Fruit fly (Drosophila melanogaster) whole organism, embryonic: ENCODE results near the gene AlaRS.

Experiments used
- Adf1 ChIP-seq: fragments of 200-800 bp; sonication (Bioruptor generic); IDR thresholded peaks from 2 replicates; pipeline ENCODE4 v1.3.6; 2022; ENCODE audit warnings: missing biosample characterization, missing genetic modification characterization
- Atf3 ChIP-seq: fragments of 200-800 bp; sonication (Bioruptor generic); optimal IDR thresholded peaks from 3 replicates; lab custom pipeline; 2016; ENCODE audit warnings: missing biosample characterization, missing genetic modification characterization
- Atf6 ChIP-seq: fragments of 200-800 bp; sonication (Bioruptor generic); IDR thresholded peaks from 2 replicates; pipeline ENCODE4 v1.3.6; 2022; ENCODE audit warnings: missing biosample characterization, missing genetic modification characterization
- CG10274 ChIP-seq: fragments of 200-800 bp; sonication (Bioruptor generic); optimal IDR thresholded peaks from 3 replicates; lab custom pipeline; 2017; ENCODE audit warnings: missing biosample characterization, mild to moderate bottlenecking, missing genetic modification characterization
- CG10654 ChIP-seq: fragments of 200-800 bp; sonication (Bioruptor generic); optimal IDR thresholded peaks from 2 replicates; lab custom pipeline; 2016; ENCODE audit warnings: missing biosample characterization, missing genetic modification characterization
- CG12071 ChIP-seq: fragments of 200-800 bp; sonication (Bioruptor generic); optimal IDR thresholded peaks from 3 replicates; lab custom pipeline; 2018; ENCODE audit warnings: missing biosample characterization, mild to moderate bottlenecking, missing genetic modification characterization
- CG12219 ChIP-seq: fragments of 200-800 bp; sonication (Bioruptor generic); optimal IDR thresholded peaks from 3 replicates; lab custom pipeline; 2018; ENCODE audit warnings: missing biosample characterization, mild to moderate bottlenecking, missing genetic modification characterization
- CG13424 ChIP-seq: fragments of 200-800 bp; sonication (Bioruptor generic); optimal IDR thresholded peaks from 2 replicates; lab custom pipeline; 2019; ENCODE audit warnings: missing biosample characterization, mild to moderate bottlenecking, missing genetic modification characterization, moderate library complexity
- CG14050 ChIP-seq: fragments of 200-800 bp; sonication (Bioruptor generic); IDR thresholded peaks from 3 replicates; pipeline ENCODE4 v1.3.6; 2022; ENCODE audit warnings: missing biosample characterization, missing genetic modification characterization
- CG15479 ChIP-seq: fragments of 200-800 bp; sonication (Bioruptor generic); optimal IDR thresholded peaks from 3 replicates; lab custom pipeline; 2019; ENCODE audit warnings: missing biosample characterization, mild to moderate bottlenecking, missing genetic modification characterization, moderate library complexity
- CG1602 ChIP-seq: fragments of 200-800 bp; sonication (Bioruptor generic); optimal IDR thresholded peaks from 3 replicates; lab custom pipeline; 2016; ENCODE audit warnings: missing biosample characterization, missing genetic modification characterization
- CG16815 ChIP-seq: fragments of 200-800 bp; sonication (Bioruptor generic); optimal IDR thresholded peaks from 3 replicates; lab custom pipeline; 2017; ENCODE audit warnings: missing biosample characterization, mild to moderate bottlenecking, missing genetic modification characterization
- CG2199 ChIP-seq: fragments of 200-800 bp; sonication (Bioruptor generic); IDR thresholded peaks from 3 replicates; pipeline ENCODE4 v1.3.6; 2022; ENCODE audit warnings: missing biosample characterization, missing genetic modification characterization
- CG3407 ChIP-seq: fragments of 200-800 bp; sonication (Bioruptor generic); optimal IDR thresholded peaks from 2 replicates; lab custom pipeline; 2018; ENCODE audit warnings: missing biosample characterization, mild to moderate bottlenecking, missing genetic modification characterization
- CG34376 ChIP-seq: fragments of 200-800 bp; sonication (Bioruptor generic); optimal IDR thresholded peaks from 2 replicates; lab custom pipeline; 2018; ENCODE audit warnings: missing biosample characterization, mild to moderate bottlenecking, missing genetic modification characterization
- CG4707 ChIP-seq: fragments of 200-800 bp; sonication (Bioruptor generic); optimal IDR thresholded peaks from 2 replicates; lab custom pipeline; 2018; ENCODE audit warnings: missing biosample characterization, mild to moderate bottlenecking, missing genetic modification characterization, moderate library complexity
- CG4854 ChIP-seq: fragments of 200-800 bp; sonication (Bioruptor generic); optimal IDR thresholded peaks from 2 replicates; lab custom pipeline; 2016; ENCODE audit warnings: missing biosample characterization, missing genetic modification characterization, inconsistent platforms
- CG7786 ChIP-seq: fragments of 200-800 bp; sonication (Bioruptor generic); optimal IDR thresholded peaks from 2 replicates; lab custom pipeline; 2016; ENCODE audit warnings: missing biosample characterization, missing genetic modification characterization
- CG7987 ChIP-seq: fragments of 200-800 bp; sonication (Bioruptor generic); optimal IDR thresholded peaks from 2 replicates; lab custom pipeline; 2018; ENCODE audit warnings: missing biosample characterization, mild to moderate bottlenecking, missing genetic modification characterization, moderate library complexity
- CG8089 ChIP-seq: fragments of 200-800 bp; sonication (Bioruptor generic); optimal IDR thresholded peaks from 3 replicates; lab custom pipeline; 2016; ENCODE audit warnings: missing biosample characterization, missing genetic modification characterization
- CG9797 ChIP-seq: fragments of 200-800 bp; sonication (Bioruptor generic); optimal IDR thresholded peaks from 3 replicates; lab custom pipeline; 2018; ENCODE audit warnings: missing biosample characterization, mild to moderate bottlenecking, missing genetic modification characterization
- Dek ChIP-seq: fragments of 200-800 bp; sonication (Bioruptor generic); optimal IDR thresholded peaks from 3 replicates; lab custom pipeline; 2019; ENCODE audit warnings: missing biosample characterization, mild to moderate bottlenecking, missing genetic modification characterization, moderate library complexity
- E2f2 ChIP-seq: fragments of 200-800 bp; sonication (Bioruptor generic); IDR thresholded peaks from 2 replicates; pipeline ENCODE4 v1.3.6; 2022; ENCODE audit warnings: missing biosample characterization, missing genetic modification characterization
- Gug ChIP-seq: fragments of 200-800 bp; sonication (Bioruptor generic); IDR thresholded peaks from 4 replicates; pipeline ENCODE4 v1.3.6; 2022; ENCODE audit warnings: missing biosample characterization, missing genetic modification characterization
- HLHmδ ChIP-seq: fragments of 200-800 bp; sonication (Bioruptor generic); optimal IDR thresholded peaks from 2 replicates; lab custom pipeline; 2018; ENCODE audit warnings: missing biosample characterization, mild to moderate bottlenecking, missing genetic modification characterization, moderate library complexity
- Hsf ChIP-seq: fragments of 200-800 bp; sonication (Bioruptor generic); optimal IDR thresholded peaks from 3 replicates; lab custom pipeline; 2016; ENCODE audit warnings: missing biosample characterization, missing genetic modification characterization
- MTF-1 ChIP-seq: fragments of 200-800 bp; sonication (Bioruptor generic); optimal IDR thresholded peaks from 2 replicates; lab custom pipeline; 2018; ENCODE audit warnings: missing biosample characterization, mild to moderate bottlenecking, missing genetic modification characterization, borderline replicate concordance
- Rfx ChIP-seq: fragments of 200-800 bp; sonication (Bioruptor generic); IDR thresholded peaks from 2 replicates; pipeline ENCODE4 v1.3.6; 2022; ENCODE audit warnings: missing biosample characterization, missing genetic modification characterization
- Sin3A ChIP-seq: fragments of >200 bp; optimal IDR thresholded peaks from 2 replicates; lab custom pipeline; 2018
- ara ChIP-seq: fragments of 200-800 bp; sonication (Bioruptor generic); IDR thresholded peaks from 2 replicates; pipeline ENCODE4 v1.3.6; 2022; ENCODE audit warnings: missing biosample characterization, missing genetic modification characterization
- dati ChIP-seq: fragments of 200-800 bp; sonication (Bioruptor generic); IDR thresholded peaks from 2 replicates; pipeline ENCODE4 v1.3.6; 2022; ENCODE audit warnings: missing biosample characterization, missing genetic modification characterization
- disco-r ChIP-seq: fragments of 200-800 bp; sonication (Bioruptor generic); optimal IDR thresholded peaks from 2 replicates; lab custom pipeline; 2016; ENCODE audit warnings: missing biosample characterization, missing genetic modification characterization
- eve ChIP-seq, 2 experiments: fragments of >200 bp; optimal IDR thresholded peaks; 2 replicates each; lab custom pipeline; 2017; ENCODE audit warnings: missing biosample characterization in 2 of 2, missing genetic modification characterization in 2 of 2
- exex ChIP-seq: fragments of 200-800 bp; sonication (Bioruptor generic); optimal IDR thresholded peaks from 4 replicates; lab custom pipeline; 2018; ENCODE audit warnings: missing biosample characterization, mild to moderate bottlenecking, missing genetic modification characterization, moderate library complexity
- gsb ChIP-seq: fragments of 200-800 bp; sonication (Bioruptor generic); IDR thresholded peaks from 2 replicates; pipeline ENCODE4 v1.3.6; 2022; ENCODE audit warnings: missing biosample characterization, missing genetic modification characterization
- jigr1 ChIP-seq: fragments of 200-800 bp; sonication (Bioruptor generic); IDR thresholded peaks from 3 replicates; pipeline ENCODE4 v1.3.6; 2022; ENCODE audit warnings: missing biosample characterization, missing genetic modification characterization
- jing ChIP-seq: fragments of 200-800 bp; sonication (Bioruptor generic); optimal IDR thresholded peaks from 2 replicates; lab custom pipeline; 2018; ENCODE audit warnings: missing biosample characterization, mild to moderate bottlenecking, missing genetic modification characterization
- lab ChIP-seq: fragments of 200-800 bp; sonication (Bioruptor generic); optimal IDR thresholded peaks from 3 replicates; lab custom pipeline; 2017; ENCODE audit warnings: missing biosample characterization, missing genetic modification characterization, mild to moderate bottlenecking, moderate library complexity, missing genetic modification reagents
- maf-S ChIP-seq: fragments of 200-800 bp; sonication (Bioruptor generic); optimal IDR thresholded peaks from 2 replicates; lab custom pipeline; 2016; ENCODE audit warnings: missing biosample characterization, missing genetic modification characterization
- p53 ChIP-seq: fragments of 200-800 bp; sonication (Bioruptor generic); optimal IDR thresholded peaks from 2 replicates; lab custom pipeline; 2016; ENCODE audit warnings: missing biosample characterization, missing genetic modification characterization
- prd ChIP-seq, 3 experiments: fragments of >200 bp in 2 of 3; fragments of 200-800 bp in 1 of 3; sonication (Bioruptor generic) in 1 of 3; optimal IDR thresholded peaks in 2 of 3; IDR thresholded peaks in 1 of 3; 2 replicates in 2 of 3; 3 replicates in 1 of 3; pipeline versions ENCODE4 v1.3.6 to Lab custom; 2017 to 2022; ENCODE audit warnings: missing biosample characterization in 1 of 3, missing genetic modification characterization in 1 of 3
- run ChIP-seq: fragments of 200-800 bp; sonication (Bioruptor generic); optimal IDR thresholded peaks from 3 replicates; lab custom pipeline; 2018; ENCODE audit warnings: missing biosample characterization, mild to moderate bottlenecking, missing genetic modification characterization
- schlank ChIP-seq: fragments of 200-800 bp; sonication (Bioruptor generic); optimal IDR thresholded peaks from 2 replicates; lab custom pipeline; 2018; ENCODE audit warnings: missing biosample characterization, mild to moderate bottlenecking, missing genetic modification characterization
- sim ChIP-seq: fragments of 200-800 bp; sonication (Bioruptor generic); IDR thresholded peaks from 2 replicates; pipeline ENCODE4 v1.3.6; 2022; ENCODE audit warnings: missing biosample characterization, missing genetic modification characterization
- slbo ChIP-seq: fragments of 200-800 bp; sonication (Bioruptor generic); IDR thresholded peaks from 2 replicates; pipeline ENCODE4 v1.3.6; 2022; ENCODE audit warnings: missing biosample characterization, missing genetic modification characterization
- ssp ChIP-seq: fragments of 200-800 bp; sonication (Bioruptor generic); IDR thresholded peaks from 2 replicates; pipeline ENCODE4 v1.3.6; 2022; ENCODE audit warnings: missing biosample characterization, missing genetic modification characterization
- tx ChIP-seq: fragments of 200-800 bp; sonication (Bioruptor generic); optimal IDR thresholded peaks from 2 replicates; lab custom pipeline; 2016; ENCODE audit warnings: missing biosample characterization, missing genetic modification characterization
- vvl ChIP-seq: fragments of 200-800 bp; sonication (Bioruptor generic); IDR thresholded peaks from 2 replicates; pipeline ENCODE4 v1.3.6; 2022; ENCODE audit warnings: missing biosample characterization, missing genetic modification characterization
- wor ChIP-seq: fragments of 200-800 bp; sonication (Bioruptor generic); IDR thresholded peaks from 2 replicates; pipeline ENCODE4 v1.3.6; 2022; ENCODE audit warnings: missing biosample characterization, missing genetic modification characterization
- zfh2 ChIP-seq: fragments of 200-800 bp; sonication (Bioruptor generic); optimal IDR thresholded peaks from 2 replicates; lab custom pipeline; 2016; ENCODE audit warnings: missing biosample characterization, missing genetic modification characterization

Gene AlaRS

dm6 chr2L:8364006-8364956, 17.3 kb downstream of the AlaRS start, which contains the start of the genes RpS13 and CSN8 (continued):
- TF ChIP-seq prd (optimal IDR thresholded peaks at IDR 0.05; lab: Kevin White, UChicago) (no peak), prd (GFP tag; IDR thresholded peaks at IDR 0.05; lab: Robert Waterston, UW) (no peak), slbo (GFP tag; lab: Robert Waterston, UW) (no peak), CG7987 (GFP tag; lab: Kevin White, UChicago) (no peak), Hsf (GFP tag; lab: Kevin White, UChicago) (peak; percentile 39), CG15479 (no peak), CG14050 (no peak), p53 (GFP tag; lab: Kevin White, UChicago) (no peak), Dek (tag; lab: Kevin White, UChicago) (no peak), Adf1 (GFP tag; lab: Robert Waterston, UW) (no peak), Rfx (GFP tag; lab: Robert Waterston, UW) (peak; percentile 43), dati (GFP tag; lab: Robert Waterston, UW) (no peak), ssp (GFP tag; lab: Robert Waterston, UW) (no peak), maf-S (GFP tag; lab: Kevin White, UChicago) (peak; percentile 22), CG3407 (GFP tag; lab: Kevin White, UChicago) (no peak), tx (GFP tag; lab: Kevin White, UChicago) (no peak), Gug (GFP tag; lab: Robert Waterston, UW) (no peak), jigr1 (no peak), Sin3A (lab: Kevin White, UChicago) (peak; percentile 93), Atf6 (peak; percentile 45; the same call in 1 of the 2 replicates), disco-r (no peak), CG10654 (no peak), sim (GFP tag; lab: Robert Waterston, UW) (no peak), CG4854 (no peak), MTF-1 (GFP tag; lab: Kevin White, UChicago) (no peak), CG34376 (peak; percentile 68), CG9797 (GFP tag; lab: Kevin White, UChicago) (peak; percentile 67), CG13424 (peak; percentile 5), CG10274 (no peak), exex (tag; lab: Kevin White, UChicago) (peak; percentile 10), CG1602 (no peak), zfh2 (GFP tag; lab: Kevin White, UChicago) (no peak), eve (GFP tag; optimal IDR thresholded peaks at IDR 0.05; lab: Kevin White, UChicago) (peak in 1 of 2 experiments; percentile 69), ara (no peak), lab (GFP tag; lab: Kevin White, UChicago) (peak; percentile 25), CG2199 (GFP tag; lab: Robert Waterston, UW) (no peak), CG4707 (GFP tag; lab: Kevin White, UChicago) (no peak), CG12219 (GFP tag; lab: Kevin White, UChicago) (no peak), CG7786 (GFP tag; lab: Kevin White, UChicago) (no peak), schlank (no peak), jing (GFP tag; lab: Kevin White, UChicago) (no peak), run (tag; lab: Kevin White, UChicago) (no peak), CG12071 (GFP tag; lab: Kevin White, UChicago) (no peak), E2f2 (GFP tag; lab: Robert Waterston, UW) (peak; percentile 39), vvl (GFP tag; lab: Robert Waterston, UW) (peak; percentile 13; the same call in 1 of the 2 replicates), CG8089 (GFP tag; lab: Kevin White, UChicago) (no peak), HLHmδ (GFP tag; lab: Kevin White, UChicago) (no peak), gsb (GFP tag; lab: Robert Waterston, UW) (no peak), wor (no peak), CG16815 (GFP tag; lab: Kevin White, UChicago) (no peak), Atf3 (GFP tag; lab: Kevin White, UChicago) (no peak)
